Worm (Caenorhabditis elegans): ENCODE data around the gene gst-15.

DNA sequence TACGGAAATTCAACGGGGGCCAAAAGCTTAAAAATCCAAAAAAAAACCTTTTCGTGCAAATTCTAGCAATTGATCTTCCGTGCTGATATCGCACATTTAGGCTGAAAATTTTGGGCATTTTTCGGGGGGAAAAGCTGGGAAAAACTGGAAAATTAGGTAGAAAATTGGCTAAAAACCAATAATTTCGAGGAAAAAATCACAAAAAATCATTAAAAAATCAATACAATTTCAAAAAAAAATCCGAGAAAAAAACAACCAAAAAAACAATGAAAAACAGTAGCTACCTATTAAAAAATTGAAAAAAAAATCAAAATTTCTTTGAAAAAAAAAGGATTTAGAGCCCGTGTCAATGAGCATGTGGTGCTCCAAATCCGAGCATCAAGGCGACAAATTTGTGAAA is 45.1 kb downstream of the gst-15 start, which contains the start of gene Y48E1B.3:
- TF ChIP-seq fkh-10 (GFP tag; optimal IDR thresholded peaks at IDR 0.05): no peak
- no peak for TF ChIP-seq nhr-11 (tag; optimal IDR thresholded peaks at IDR 0.05)
- TF ChIP-seq pag-3 (tag; optimal IDR thresholded peaks at IDR 0.05; ENCODE audit: borderline replicate concordance, insufficient read depth): no peak
